Worm (Caenorhabditis elegans): Measurements from ENCODE around the gene K08D8.9.
"Not testable (repeated sequence)": the region's sequence is repeated elsewhere in the genome, so short reads cannot be mapped to it uniquely, and the experiment has no call there.

DNA sequence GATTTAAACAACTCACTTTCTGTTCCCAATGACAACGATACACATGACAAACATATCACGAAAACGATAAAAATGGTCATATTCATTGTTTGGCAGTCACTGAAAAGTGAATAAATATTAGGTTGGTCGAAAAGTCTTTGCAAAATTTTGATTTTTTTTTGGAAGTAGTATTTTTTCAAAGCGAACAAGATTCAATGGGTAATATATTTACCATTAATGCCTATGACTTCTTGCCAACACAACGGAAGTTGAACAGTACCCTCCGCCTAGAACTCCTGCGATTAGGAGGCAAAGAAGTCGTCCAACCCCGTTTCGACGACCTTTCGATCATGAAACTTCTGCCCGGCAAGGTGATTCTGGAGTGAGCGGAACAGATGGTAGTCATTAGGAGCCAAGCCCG, 24.2 kb upstream of the K08D8.9 start, which contains the start of gene ZK896.1:
- not testable (repeated sequence) for TF ChIP-seq ztf-23 (GFP tag; IDR thresholded peaks at IDR 0.05); klf-2 (GFP tag; conservative IDR thresholded peaks at IDR 0.05); flt-1 (GFP tag; IDR thresholded peaks at IDR 0.05); ztf-29 (GFP tag; IDR thresholded peaks at IDR 0.05); med-1 (GFP tag; optimal IDR thresholded peaks at IDR 0.05; ENCODE audit: insufficient read depth); T22C8.4 (GFP tag; IDR thresholded peaks at IDR 0.05); tab-1 (GFP tag; IDR thresholded peaks at IDR 0.05)
